Fruit fly (Drosophila melanogaster) whole organism, embryonic: ENCODE results near the gene Cyt-c1.

Source experiments
- B-H1 ChIP-seq: fragments of 200-800 bp; sonication (Bioruptor generic); IDR thresholded peaks from 3 replicates; pipeline ENCODE4 v1.3.6; 2022; ENCODE audit warnings: missing biosample characterization, missing genetic modification characterization
- Bdp1 ChIP-seq: fragments of 200-800 bp; sonication (Bioruptor generic); optimal IDR thresholded peaks from 3 replicates; lab custom pipeline; 2016; ENCODE audit warnings: missing biosample characterization, missing genetic modification characterization
- Bteb2 ChIP-seq: fragments of 200-800 bp; sonication (Bioruptor generic); optimal IDR thresholded peaks from 2 replicates; lab custom pipeline; 2016; ENCODE audit warnings: missing biosample characterization, missing genetic modification characterization
- CG1024 ChIP-seq: fragments of 200-800 bp; sonication (Bioruptor generic); IDR thresholded peaks from 2 replicates; pipeline ENCODE4 v1.3.6; 2022; ENCODE audit warnings: missing biosample characterization, missing genetic modification characterization
- CG13894 ChIP-seq: fragments of 200-800 bp; sonication (Bioruptor generic); optimal IDR thresholded peaks from 3 replicates; lab custom pipeline; 2018; ENCODE audit warnings: missing biosample characterization, mild to moderate bottlenecking, missing genetic modification characterization, moderate library complexity
- CG14860 ChIP-seq: fragments of 200-800 bp; sonication (Bioruptor generic); IDR thresholded peaks from 3 replicates; pipeline ENCODE4 v1.3.6; 2022; ENCODE audit warnings: missing biosample characterization, missing genetic modification characterization; ENCODE audit not compliant: partially characterized antibody
- CG3065 ChIP-seq: fragments of 200-800 bp; sonication (Bioruptor generic); optimal IDR thresholded peaks from 2 replicates; lab custom pipeline; 2016; ENCODE audit warnings: missing biosample characterization, missing genetic modification characterization
- CG42726 ChIP-seq: fragments of 200-800 bp; sonication (Bioruptor generic); IDR thresholded peaks from 2 replicates; pipeline ENCODE4 v1.3.6; 2022; ENCODE audit warnings: missing biosample characterization, missing genetic modification characterization; ENCODE audit not compliant: partially characterized antibody
- CG6791 ChIP-seq: fragments of 200-800 bp; sonication (Bioruptor generic); IDR thresholded peaks from 3 replicates; pipeline ENCODE4 v1.3.6; 2022; ENCODE audit warnings: missing biosample characterization, missing genetic modification characterization; ENCODE audit not compliant: partially characterized antibody
- CG7372 ChIP-seq: fragments of 200-800 bp; sonication (Bioruptor generic); IDR thresholded peaks from 2 replicates; pipeline ENCODE4 v1.3.6; 2022; ENCODE audit warnings: missing biosample characterization, missing genetic modification characterization
- CTCF ChIP-seq: fragments of 200-800 bp; sonication (Bioruptor generic); optimal IDR thresholded peaks from 2 replicates; lab custom pipeline; 2017; ENCODE audit warnings: missing biosample characterization, mild to moderate bottlenecking, missing genetic modification characterization, moderate library complexity
- HLH4C ChIP-seq: fragments of 200-800 bp; sonication (Bioruptor generic); IDR thresholded peaks from 3 replicates; pipeline ENCODE4 v1.3.6; 2022; ENCODE audit warnings: missing biosample characterization, missing genetic modification characterization; ENCODE audit not compliant: partially characterized antibody
- HLHmδ ChIP-seq: fragments of 200-800 bp; sonication (Bioruptor generic); optimal IDR thresholded peaks from 2 replicates; lab custom pipeline; 2018; ENCODE audit warnings: missing biosample characterization, mild to moderate bottlenecking, missing genetic modification characterization, moderate library complexity
- Hr78 ChIP-seq, 2 experiments: fragments of 200-800 bp in 1 of 2; fragments of >200 bp in 1 of 2; sonication (Bioruptor generic) in 1 of 2; optimal IDR thresholded peaks; 2 replicates each; lab custom pipeline; 2017 to 2019; ENCODE audit warnings: missing biosample characterization in 2 of 2, missing genetic modification characterization in 2 of 2, mild to moderate bottlenecking in 1 of 2, moderate library complexity in 1 of 2
- Max ChIP-seq: fragments of 200-800 bp; sonication (Bioruptor generic); optimal IDR thresholded peaks from 2 replicates; lab custom pipeline; 2016; ENCODE audit warnings: missing biosample characterization, mild to moderate bottlenecking, missing genetic modification characterization
- Nf-YB ChIP-seq: fragments of 200-800 bp; sonication (Bioruptor generic); optimal IDR thresholded peaks from 3 replicates; lab custom pipeline; 2019; ENCODE audit warnings: missing biosample characterization, mild to moderate bottlenecking, missing genetic modification characterization, moderate library complexity
- Nf-YC ChIP-seq: fragments of 200-800 bp; optimal IDR thresholded peaks from 3 replicates; lab custom pipeline; 2019; ENCODE audit warnings: missing biosample characterization, mild to moderate bottlenecking, missing genetic modification characterization, moderate library complexity
- Opbp ChIP-seq: fragments of 200-800 bp; sonication (Bioruptor generic); IDR thresholded peaks from 3 replicates; pipeline ENCODE4 v1.3.6; 2022; ENCODE audit warnings: missing biosample characterization, missing genetic modification characterization; ENCODE audit not compliant: partially characterized antibody
- Scr ChIP-seq: fragments of 200-800 bp; sonication (Bioruptor generic); IDR thresholded peaks from 2 replicates; pipeline ENCODE4 v1.3.6; 2022; ENCODE audit warnings: missing biosample characterization, missing genetic modification characterization; ENCODE audit not compliant: partially characterized antibody
- abd-A ChIP-seq: fragments of 200-800 bp; sonication (Bioruptor generic); optimal IDR thresholded peaks from 3 replicates; lab custom pipeline; 2019; ENCODE audit warnings: missing biosample characterization, mild to moderate bottlenecking, missing genetic modification characterization, moderate library complexity
- amos ChIP-seq: fragments of 200-800 bp; sonication (Bioruptor generic); IDR thresholded peaks from 2 replicates; pipeline ENCODE4 v1.3.6; 2022; ENCODE audit warnings: missing biosample characterization, missing genetic modification characterization; ENCODE audit not compliant: partially characterized antibody
- exex ChIP-seq: fragments of 200-800 bp; sonication (Bioruptor generic); optimal IDR thresholded peaks from 4 replicates; lab custom pipeline; 2018; ENCODE audit warnings: missing biosample characterization, mild to moderate bottlenecking, missing genetic modification characterization, moderate library complexity
- hb ChIP-seq: fragments of 200-800 bp; sonication (Bioruptor generic); IDR thresholded peaks from 3 replicates; pipeline ENCODE4 v1.3.6; 2022; ENCODE audit warnings: missing biosample characterization, missing genetic modification characterization; ENCODE audit not compliant: partially characterized antibody
- jing ChIP-seq: fragments of 200-800 bp; sonication (Bioruptor generic); optimal IDR thresholded peaks from 2 replicates; lab custom pipeline; 2018; ENCODE audit warnings: missing biosample characterization, mild to moderate bottlenecking, missing genetic modification characterization
- knrl ChIP-seq: fragments of 200-800 bp; sonication (Bioruptor generic); IDR thresholded peaks from 3 replicates; pipeline ENCODE4 v1.3.6; 2022; ENCODE audit warnings: missing biosample characterization, missing genetic modification characterization; ENCODE audit not compliant: partially characterized antibody
- mld ChIP-seq: fragments of 200-800 bp; sonication (Bioruptor generic); IDR thresholded peaks from 3 replicates; pipeline ENCODE4 v1.3.6; 2022; ENCODE audit warnings: missing biosample characterization, missing genetic modification characterization; ENCODE audit not compliant: partially characterized antibody
- nerfin-2 ChIP-seq: fragments of 200-800 bp; sonication (Bioruptor generic); IDR thresholded peaks from 2 replicates; pipeline ENCODE4 v1.3.6; 2022; ENCODE audit warnings: missing biosample characterization, missing genetic modification characterization; ENCODE audit not compliant: partially characterized antibody
- pita ChIP-seq: fragments of 200-800 bp; sonication (Bioruptor generic); optimal IDR thresholded peaks from 2 replicates; lab custom pipeline; 2017; ENCODE audit warnings: missing biosample characterization, mild to moderate bottlenecking, missing genetic modification characterization
- sd ChIP-seq: fragments of 200-800 bp; sonication (Bioruptor generic); optimal IDR thresholded peaks from 3 replicates; lab custom pipeline; 2018; ENCODE audit warnings: missing biosample characterization, mild to moderate bottlenecking, missing genetic modification characterization, moderate library complexity
- sens ChIP-seq: fragments of 200-800 bp; sonication (Bioruptor generic); peaks from one replicate; lab custom pipeline; 2016; ENCODE audit warnings: missing biosample characterization, missing genetic modification characterization
- sima ChIP-seq: fragments of 200-800 bp; sonication (Bioruptor generic); optimal IDR thresholded peaks from 2 replicates; lab custom pipeline; 2016; ENCODE audit warnings: missing biosample characterization, missing genetic modification characterization
- sna ChIP-seq: fragments of 200-800 bp; sonication (Bioruptor generic); IDR thresholded peaks from 2 replicates; pipeline ENCODE4 v1.3.6; 2022; ENCODE audit warnings: missing biosample characterization, missing genetic modification characterization; ENCODE audit not compliant: partially characterized antibody
- vnd ChIP-seq: fragments of 200-800 bp; sonication (Bioruptor generic); IDR thresholded peaks from 3 replicates; pipeline ENCODE4 v1.3.6; 2022; ENCODE audit warnings: missing biosample characterization, missing genetic modification characterization; ENCODE audit not compliant: partially characterized antibody
- vvl ChIP-seq: fragments of 200-800 bp; sonication (Bioruptor generic); IDR thresholded peaks from 2 replicates; pipeline ENCODE4 v1.3.6; 2022; ENCODE audit warnings: missing biosample characterization, missing genetic modification characterization

The Cyt-c1 gene

dm6 chr3L:5341770-5342318 lies 18.2 kb upstream of the Cyt-c1 start (continued):
- TF ChIP-seq CG6791 (peak; percentile 38; the same call in 1 of the 3 replicates), nerfin-2 (peak; percentile 59; the same call in 1 of the 2 replicates), amos (GFP tag; lab: Robert Waterston, UW) (peak; percentile 66; the same call in 1 of the 2 replicates), sna (GFP tag; lab: Robert Waterston, UW) (peak; percentile 22; the same call in 1 of the 2 replicates), CG42726 (GFP tag; lab: Robert Waterston, UW) (peak; percentile 56; the same call in 1 of the 2 replicates), HLH4C (GFP tag; lab: Robert Waterston, UW) (peak; percentile 57; the same call in 1 of the 3 replicates), jing (GFP tag; lab: Kevin White, UChicago) (no peak), sima (GFP tag; lab: Kevin White, UChicago) (no peak), exex (tag; lab: Kevin White, UChicago) (peak; percentile 73), knrl (GFP tag; lab: Robert Waterston, UW) (peak; percentile 34; the same call in 1 of the 3 replicates), HLHmδ (GFP tag; lab: Kevin White, UChicago) (no peak), Opbp (GFP tag; lab: Robert Waterston, UW) (peak; percentile 44; the same call in 1 of the 3 replicates), CG7372 (GFP tag; lab: Robert Waterston, UW) (no peak), vnd (GFP tag; lab: Robert Waterston, UW) (peak; percentile 47; the same call in 2 of the 3 replicates), CG14860 (GFP tag; lab: Robert Waterston, UW) (peak; percentile 60), Bdp1 (GFP tag; lab: Kevin White, UChicago) (peak; percentile 94), Bteb2 (GFP tag; lab: Kevin White, UChicago) (no peak), B-H1 (GFP tag; lab: Robert Waterston, UW) (no peak), mld (GFP tag; lab: Robert Waterston, UW) (peak; percentile 69), hb (GFP tag; lab: Robert Waterston, UW) (peak; percentile 47; the same call in 1 of the 3 replicates), Scr (GFP tag; lab: Robert Waterston, UW) (peak; percentile 62)

DNA sequence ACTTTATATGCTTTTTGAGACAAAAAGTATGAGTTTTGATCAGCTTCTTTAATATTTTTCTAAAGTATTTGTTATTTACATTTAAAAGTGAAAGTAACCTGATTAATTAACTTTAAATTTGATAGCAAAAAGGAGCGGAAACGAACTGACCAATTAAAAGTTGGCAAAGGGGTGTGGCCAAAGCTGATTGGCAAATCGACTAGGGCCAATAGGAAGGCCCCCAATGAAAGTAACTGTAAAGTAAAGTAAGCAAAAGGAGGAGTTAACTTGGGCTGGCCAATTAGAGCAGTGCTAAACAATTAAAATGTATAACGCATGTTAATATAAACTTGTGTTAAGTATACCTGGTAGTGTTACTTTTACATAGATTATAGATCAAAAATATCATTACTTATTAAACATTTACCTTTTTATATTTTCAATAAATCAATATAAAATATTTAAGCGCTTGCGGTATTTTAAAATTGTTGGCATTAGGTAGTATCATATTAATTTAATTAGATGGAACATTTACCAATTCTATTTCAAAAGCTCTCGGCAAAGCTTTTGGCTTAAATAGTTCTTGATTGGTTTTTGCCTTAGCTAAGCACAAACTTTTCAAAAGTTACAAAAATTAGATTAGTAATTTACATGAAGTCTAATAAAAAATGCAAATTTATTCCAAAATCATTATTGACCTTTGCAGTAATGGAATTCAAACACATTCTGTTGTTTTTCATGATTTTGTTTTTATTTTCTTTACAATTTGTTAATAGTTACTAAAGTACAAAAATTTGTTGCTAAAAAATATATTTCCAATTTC lies 16.9 kb upstream of the Cyt-c1 start:
- TF ChIP-seq exex (tag; lab: Kevin White, UChicago) (peak; percentile 43), Nf-YB (GFP tag; lab: Kevin White, UChicago) (peak; percentile 91), CG13894 (tag; lab: Kevin White, UChicago) (no peak), abd-A (tag; lab: Kevin White, UChicago) (peak; percentile 37), sd (tag; lab: Kevin White, UChicago) (peak; percentile 19), CG3065 (GFP tag; lab: Kevin White, UChicago) (no peak), sens (GFP tag; lab: Kevin White, UChicago) (peak; percentile 20), pita (GFP tag; lab: Kevin White, UChicago) (peak; percentile 4), Hr78 (GFP tag; optimal IDR thresholded peaks at IDR 0.05; lab: Kevin White, UChicago) (peak in 1 of 2 experiments; percentile 0), vvl (GFP tag; lab: Robert Waterston, UW) (peak; percentile 60), Max (GFP tag; lab: Kevin White, UChicago) (no peak), CTCF (GFP tag; lab: Kevin White, UChicago) (peak; percentile 66), Nf-YC (tag; lab: Kevin White, UChicago) (peak; percentile 91), CG1024 (GFP tag; lab: Robert Waterston, UW) (no peak)
